Worm (Caenorhabditis elegans) whole organism, mixed stage, embryonic: Measurements from ENCODE around the gene Y49E10.10.

Source experiments
- mep-1 ChIP-seq: fragments of 150-350 bp; optimal IDR thresholded peaks from 2 replicates; lab custom pipeline; 2017; ENCODE audit warnings: missing biosample characterization, missing genetic modification reagents, missing genetic modification characterization, inconsistent platforms
- pha-4 ChIP-seq: fragments of 150-350 bp; optimal IDR thresholded peaks from 2 replicates; lab custom pipeline; 2018; ENCODE audit warnings: missing biosample characterization, missing genetic modification reagents, missing genetic modification characterization

- TF ChIP-seq mep-1 (tag; lab: Kevin White, UChicago) = peak; percentile 50
- peak; percentile 3 for TF ChIP-seq pha-4 (tag; lab: Kevin White, UChicago)
These were observed 26.6 kb upstream of the Y49E10.10 start, which contains the start of gene his-72 for ce11 chrIII:12368462-12369306.
